Worm (Caenorhabditis elegans) whole organism, L4 larva: ENCODE data around the gene cyp-33C3.

Source experiments
- F37D6.2 ChIP-seq: sonication (generic microtip); optimal IDR thresholded peaks from 2 replicates; lab custom pipeline; 2016; ENCODE audit warnings: mild to moderate bottlenecking, missing genetic modification characterization, missing compliant biosample characterization
- F49E8.2 ChIP-seq: sonication (generic microtip); optimal IDR thresholded peaks from 2 replicates; lab custom pipeline; 2016; ENCODE audit warnings: missing compliant biosample characterization, mild to moderate bottlenecking, missing genetic modification characterization, borderline replicate concordance
- T20F7.1 ChIP-seq: fragments of 200-800 bp; sonication (Bioruptor generic); optimal IDR thresholded peaks from 2 replicates; lab custom pipeline; 2018; ENCODE audit warnings: mild to moderate bottlenecking, missing genetic modification characterization, missing compliant biosample characterization
- Y105C5A.15 ChIP-seq: fragments of 200-800 bp; sonication (Bioruptor generic); IDR thresholded peaks from 2 replicates; pipeline ENCODE4 v1.3.6; 2022; ENCODE audit warnings: missing genetic modification characterization, missing compliant biosample characterization
- aha-1 ChIP-seq: fragments of 150-350 bp; peaks from one replicate; lab custom pipeline; 2014; ENCODE audit warnings: missing biosample characterization, missing genetic modification characterization
- ceh-20 ChIP-seq: fragments of 200-800 bp; sonication (Bioruptor generic); IDR thresholded peaks from 2 replicates; pipeline ENCODE4 v1.3.6; 2022; ENCODE audit warnings: missing genetic modification reagents, missing genetic modification characterization, missing compliant biosample characterization
- ceh-28 ChIP-seq: fragments of 150-350 bp; optimal IDR thresholded peaks from 2 replicates; lab custom pipeline; 2014; ENCODE audit warnings: missing biosample characterization, missing genetic modification reagents, missing genetic modification characterization
- ceh-32 ChIP-seq: sonication (generic microtip); optimal IDR thresholded peaks from 2 replicates; lab custom pipeline; 2016; ENCODE audit warnings: mild to moderate bottlenecking, missing genetic modification characterization, missing compliant biosample characterization; ENCODE audit not compliant: poor library complexity
- ceh-62 ChIP-seq: sonication (generic microtip); optimal IDR thresholded peaks from 2 replicates; lab custom pipeline; 2017; ENCODE audit warnings: missing biosample characterization, missing genetic modification characterization
- cey-2 ChIP-seq: sonication (generic microtip); optimal IDR thresholded peaks from 3 replicates; lab custom pipeline; 2017; ENCODE audit warnings: missing genetic modification characterization, mild to moderate bottlenecking, missing compliant biosample characterization, antibody characterized with exemption, borderline replicate concordance; ENCODE audit not compliant: insufficient read depth
- ctbp-1 ChIP-seq: fragments of 200-800 bp; sonication (Bioruptor generic); IDR thresholded peaks from 2 replicates; pipeline ENCODE4 v1.3.6; 2022; ENCODE audit warnings: missing genetic modification reagents, missing genetic modification characterization, missing compliant biosample characterization
- daf-16 ChIP-seq, 3 experiments: sonication (generic microtip); optimal IDR thresholded peaks; 2 replicates each; lab custom pipeline; 2016 to 2017; ENCODE audit warnings: missing genetic modification characterization in 3 of 3, missing genetic modification reagents in 3 of 3, mild to moderate bottlenecking in 2 of 3, missing compliant biosample characterization in 2 of 3, missing biosample characterization in 1 of 3, moderate library complexity in 1 of 3
- dmd-6 ChIP-seq: fragments of 200-800 bp; sonication (Bioruptor generic); IDR thresholded peaks from 2 replicates; pipeline ENCODE4 v1.3.6; 2022; ENCODE audit warnings: missing genetic modification reagents, missing genetic modification characterization, missing compliant biosample characterization
- dpl-1 ChIP-seq: fragments of 150-350 bp; optimal IDR thresholded peaks from 2 replicates; lab custom pipeline; 2014; ENCODE audit warnings: missing biosample characterization, missing genetic modification reagents, missing genetic modification characterization
- dve-1 ChIP-seq: sonication (generic microtip); optimal IDR thresholded peaks from 2 replicates; lab custom pipeline; 2017; ENCODE audit warnings: antibody characterized with exemption, mild to moderate bottlenecking, missing genetic modification characterization, missing compliant biosample characterization; ENCODE audit not compliant: insufficient read depth
- fos-1 ChIP-seq: fragments of 150-350 bp; optimal IDR thresholded peaks from 2 replicates; lab custom pipeline; 2014; ENCODE audit warnings: missing biosample characterization, missing genetic modification characterization
- hif-1 ChIP-seq, 2 experiments: sonication (generic microtip); optimal IDR thresholded peaks; 2 replicates each; lab custom pipeline; 2016 to 2017; ENCODE audit warnings: missing compliant biosample characterization in 2 of 2, missing genetic modification characterization in 2 of 2, missing genetic modification reagents in 2 of 2, missing genotype in 2 of 2, mild to moderate bottlenecking in 1 of 2
- hlh-11 ChIP-seq: fragments of 200-800 bp; sonication (Bioruptor generic); optimal IDR thresholded peaks from 2 replicates; lab custom pipeline; 2018; ENCODE audit warnings: mild to moderate bottlenecking, missing genetic modification characterization, missing compliant biosample characterization
- hlh-30 ChIP-seq: sonication (generic microtip); optimal IDR thresholded peaks from 2 replicates; lab custom pipeline; 2017; ENCODE audit warnings: antibody characterized with exemption, mild to moderate bottlenecking, missing genetic modification characterization, missing compliant biosample characterization; ENCODE audit not compliant: insufficient read depth
- lin-38 ChIP-seq: fragments of 200-800 bp; sonication (Bioruptor generic); IDR thresholded peaks from 2 replicates; pipeline ENCODE4 v1.3.6; 2022; ENCODE audit warnings: missing genetic modification reagents, missing genetic modification characterization, missing compliant biosample characterization
- lsy-2 ChIP-seq, 2 experiments: fragments of 150-350 bp in 1 of 2; sonication (generic microtip) in 1 of 2; optimal IDR thresholded peaks; 2 replicates each; lab custom pipeline; 2014 to 2017; ENCODE audit warnings: missing biosample characterization in 2 of 2, missing genetic modification characterization in 2 of 2
- mep-1 ChIP-seq: fragments of 150-350 bp; sonication (generic microtip); optimal IDR thresholded peaks from 3 replicates; lab custom pipeline; 2014; ENCODE audit warnings: missing biosample characterization, missing genetic modification characterization
- nhr-102 ChIP-seq: sonication (generic microtip); optimal IDR thresholded peaks from 2 replicates; lab custom pipeline; 2016; ENCODE audit warnings: mild to moderate bottlenecking, missing genetic modification characterization, moderate library complexity, missing compliant biosample characterization
- nhr-237 ChIP-seq: sonication (generic microtip); optimal IDR thresholded peaks from 2 replicates; lab custom pipeline; 2017; ENCODE audit warnings: missing biosample characterization, missing genetic modification characterization
- nhr-28 ChIP-seq: fragments of 150-350 bp; optimal IDR thresholded peaks from 2 replicates; lab custom pipeline; 2014; ENCODE audit warnings: missing biosample characterization, missing genetic modification characterization
- nhr-41 ChIP-seq: fragments of 200-800 bp; sonication (Bioruptor generic); IDR thresholded peaks from 2 replicates; pipeline ENCODE4 v1.3.6; 2022; ENCODE audit warnings: missing genetic modification reagents, missing genetic modification characterization, missing compliant biosample characterization
- nhr-6 ChIP-seq: fragments of 150-350 bp; optimal IDR thresholded peaks from 2 replicates; lab custom pipeline; 2014; ENCODE audit warnings: missing biosample characterization, missing genetic modification characterization
- nhr-77 ChIP-seq: fragments of 150-350 bp; optimal IDR thresholded peaks from 2 replicates; lab custom pipeline; 2014; ENCODE audit warnings: missing biosample characterization, missing genetic modification characterization
- pha-4 ChIP-seq, 2 experiments: fragments of 150-350 bp in 1 of 2; fragments of 200-800 bp in 1 of 2; sonication (Bioruptor generic) in 1 of 2; IDR thresholded peaks in 1 of 2; optimal IDR thresholded peaks in 1 of 2; 2 replicates each; pipeline versions ENCODE4 v1.3.6 to Lab custom; 2014 to 2022; ENCODE audit warnings: missing genetic modification characterization in 2 of 2, missing genetic modification reagents in 2 of 2, missing biosample characterization in 1 of 2, missing compliant biosample characterization in 1 of 2
- pqm-1 ChIP-seq: sonication (generic microtip); optimal IDR thresholded peaks from 2 replicates; lab custom pipeline; 2017; ENCODE audit warnings: missing biosample characterization, missing genetic modification characterization
- saeg-2 ChIP-seq: fragments of 200-800 bp; sonication (Bioruptor generic); IDR thresholded peaks from 2 replicates; pipeline ENCODE4 v1.3.6; 2022; ENCODE audit warnings: missing genetic modification reagents, missing genetic modification characterization, missing compliant biosample characterization
- sdz-12 ChIP-seq: fragments of 200-800 bp; sonication (Bioruptor generic); optimal IDR thresholded peaks from 2 replicates; lab custom pipeline; 2018; ENCODE audit warnings: mild to moderate bottlenecking, missing genetic modification characterization, missing compliant biosample characterization
- set-16 ChIP-seq: fragments of 200-800 bp; sonication (Bioruptor generic); IDR thresholded peaks from 2 replicates; pipeline ENCODE4 v1.3.6; 2022; ENCODE audit warnings: missing genetic modification reagents, missing genetic modification characterization, missing compliant biosample characterization
- skn-1 ChIP-seq: fragments of 150-350 bp; optimal IDR thresholded peaks from 2 replicates; lab custom pipeline; 2014; ENCODE audit warnings: missing biosample characterization, missing genetic modification characterization
- unc-130 ChIP-seq: sonication (generic microtip); optimal IDR thresholded peaks from 2 replicates; lab custom pipeline; 2016; ENCODE audit warnings: missing genetic modification reagents, missing genetic modification characterization, missing compliant biosample characterization
- unc-39 ChIP-seq: sonication (generic microtip); optimal IDR thresholded peaks from 2 replicates; lab custom pipeline; 2017; ENCODE audit warnings: missing biosample characterization, missing genetic modification characterization
- unc-62 ChIP-seq, 3 experiments: fragments of 150-350 bp in 1 of 3; sonication (generic microtip); optimal IDR thresholded peaks in 2 of 3; peaks in 1 of 3; 1 replicate in 1 of 3; 2 replicates in 2 of 3; lab custom pipeline; 2014 to 2017; ENCODE audit warnings: missing biosample characterization in 3 of 3, missing genetic modification characterization in 3 of 3, missing genetic modification reagents in 3 of 3, missing genotype in 1 of 3
- zip-2 ChIP-seq: fragments of 150-350 bp; optimal IDR thresholded peaks from 2 replicates; lab custom pipeline; 2014; ENCODE audit warnings: missing biosample characterization, missing genetic modification characterization

cyp-33C3 gene

DNA sequence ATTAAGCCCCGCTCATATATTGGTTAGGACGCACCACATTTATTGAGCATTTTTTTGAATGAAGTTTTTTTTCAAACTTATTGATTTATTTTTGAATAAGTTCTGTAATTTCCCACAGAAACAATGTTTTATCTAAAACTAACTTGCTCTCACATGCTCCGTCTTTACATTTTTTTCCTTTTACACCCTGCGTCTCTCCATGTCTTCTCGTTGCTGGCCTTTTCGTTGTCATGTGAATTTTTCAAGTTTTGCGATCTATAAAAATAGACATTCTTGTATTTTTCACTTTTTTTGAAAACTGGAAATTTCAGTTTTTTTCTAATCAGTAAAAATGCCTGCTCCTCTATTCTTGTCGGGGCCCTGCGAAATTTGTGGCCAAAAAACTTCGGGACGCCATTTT is 11.7 kb upstream of the cyp-33C3 start, which contains the start of gene nhr-134 (continued):
- peak in 1 of 2 experiments; percentile 3 for TF ChIP-seq lsy-2 (tag; optimal IDR thresholded peaks at IDR 0.05; lab: Kevin White, UChicago)
- no peak for TF ChIP-seq lin-38 (GFP tag; lab: Robert Waterston, UW)

DNA sequence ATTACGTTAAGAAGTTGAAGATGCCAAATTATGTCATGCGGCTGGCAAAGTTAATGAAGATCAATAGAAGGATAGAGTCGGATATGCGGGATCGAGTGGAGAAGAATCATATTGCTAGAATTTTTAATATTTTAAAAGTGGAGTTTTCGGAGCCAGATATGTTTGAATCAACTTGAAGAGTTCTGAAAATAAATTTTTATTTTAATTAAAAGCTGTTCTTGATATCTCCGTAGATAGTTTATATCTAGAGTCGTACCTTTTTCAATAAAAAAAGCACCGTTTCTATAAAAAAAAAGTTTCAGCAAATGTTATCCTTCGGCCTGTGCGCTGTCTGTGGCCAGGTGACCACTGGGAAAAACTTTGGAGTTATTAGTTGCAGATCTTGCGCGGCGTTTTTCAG is 9.4 kb upstream of the cyp-33C3 start, which contains the start of gene nhr-96:
TSS of gene nhr-96 (plus strand) at position 301 of the 400 bp plus-strand sequence.
- no peak for TF ChIP-seq saeg-2 (GFP tag; lab: Robert Waterston, UW)
- TF ChIP-seq set-16 (GFP tag; lab: Robert Waterston, UW): no peak

DNA sequence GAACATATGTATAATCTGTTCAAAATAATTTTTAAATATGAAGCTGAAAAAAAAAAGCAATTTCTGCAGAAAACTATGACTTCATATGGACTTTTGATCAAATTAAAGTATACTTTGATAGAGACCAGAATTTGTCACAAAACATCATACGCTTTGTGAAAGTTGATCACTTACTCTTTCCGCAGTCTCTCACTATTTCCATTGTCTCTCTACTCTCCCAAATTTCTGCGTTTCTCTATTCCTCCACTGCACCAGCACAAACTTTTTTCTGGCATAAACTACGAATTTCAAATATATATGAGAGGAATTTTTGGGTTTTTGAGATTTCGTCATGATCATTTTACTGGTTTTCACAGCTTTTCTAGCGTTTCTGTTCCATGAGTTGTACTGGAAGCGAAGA is 6.7 kb upstream of the cyp-33C3 start, which contains the start of gene cyp-33C4:
TSS of gene cyp-33C4 (plus strand) at position 293 of the 400 bp plus-strand sequence.
- no peak for TF ChIP-seq nhr-41 (GFP tag; lab: Robert Waterston, UW)
- TF ChIP-seq F37D6.2: no peak
- no peak for TF ChIP-seq cey-2
- TF ChIP-seq nhr-6 (tag; lab: Kevin White, UChicago): no peak
- peak; percentile 5 for TF ChIP-seq pqm-1
- TF ChIP-seq mep-1: peak; percentile 19
- no peak for TF ChIP-seq ceh-62 (tag; lab: Kevin White, UChicago)
- TF ChIP-seq aha-1 (tag; lab: Kevin White, UChicago): no peak
- TF ChIP-seq hif-1 (tag; optimal IDR thresholded peaks at IDR 0.05; lab: Kevin White, UChicago): no peak
- TF ChIP-seq dve-1: peak; percentile 34
- TF ChIP-seq fos-1 (tag; lab: Kevin White, UChicago): no peak
- no peak for TF ChIP-seq dpl-1
- peak; percentile 91 for TF ChIP-seq nhr-28 (tag; lab: Kevin White, UChicago)
- TF ChIP-seq set-16 (GFP tag; lab: Robert Waterston, UW): no peak
- TF ChIP-seq unc-62 (GFP tag; optimal IDR thresholded peaks at IDR 0.05 in 1 of 2; lab: Kevin White, UChicago): peak in 1 of 2 experiments; percentile 35
- TF ChIP-seq unc-62 (tag; optimal IDR thresholded peaks at IDR 0.05; lab: Kevin White, UChicago): no peak
- TF ChIP-seq ceh-28 (tag; lab: Kevin White, UChicago): no peak
- no peak for TF ChIP-seq T20F7.1 (GFP tag; lab: Kevin White, UChicago)
- no peak for TF ChIP-seq ceh-32 (tag; lab: Kevin White, UChicago)
- no peak for TF ChIP-seq F49E8.2 (tag; lab: Kevin White, UChicago)
- peak; percentile 75 for TF ChIP-seq dmd-6 (GFP tag; lab: Robert Waterston, UW)
- no peak for TF ChIP-seq ceh-20 (GFP tag; lab: Robert Waterston, UW)
- TF ChIP-seq hlh-11 (tag; lab: Kevin White, UChicago): peak; percentile 52
- no peak for TF ChIP-seq unc-130
- TF ChIP-seq unc-39 (tag; lab: Kevin White, UChicago): no peak
- no peak for TF ChIP-seq nhr-237 (tag; lab: Kevin White, UChicago)
- TF ChIP-seq pha-4 (GFP tag; IDR thresholded peaks at IDR 0.05; lab: Robert Waterston, UW): no peak
- no peak for TF ChIP-seq pha-4 (tag; optimal IDR thresholded peaks at IDR 0.05; lab: Kevin White, UChicago)
- no peak for TF ChIP-seq lin-38 (GFP tag; lab: Robert Waterston, UW)
- no peak for TF ChIP-seq daf-16 (GFP tag; optimal IDR thresholded peaks at IDR 0.05; lab: Kevin White, UChicago)
- peak; percentile 10 for TF ChIP-seq daf-16 (tag; optimal IDR thresholded peaks at IDR 0.05; lab: Kevin White, UChicago)
- TF ChIP-seq sdz-12 (GFP tag; lab: Kevin White, UChicago): no peak
- no peak for TF ChIP-seq zip-2 (tag; lab: Kevin White, UChicago)
- peak; percentile 8 for TF ChIP-seq nhr-102 (tag; lab: Kevin White, UChicago)
- no peak for TF ChIP-seq Y105C5A.15
- TF ChIP-seq skn-1 (tag; lab: Kevin White, UChicago): no peak
- peak; percentile 32 for TF ChIP-seq hlh-30
- TF ChIP-seq nhr-77 (tag; lab: Kevin White, UChicago): peak; percentile 14
- TF ChIP-seq ctbp-1 (GFP tag; lab: Robert Waterston, UW): no peak
- TF ChIP-seq, all 104 proteins: peak for 11
